Worm (Caenorhabditis elegans): ENCODE results near the gene M03A8.3.

M03A8.3 gene

DNA sequence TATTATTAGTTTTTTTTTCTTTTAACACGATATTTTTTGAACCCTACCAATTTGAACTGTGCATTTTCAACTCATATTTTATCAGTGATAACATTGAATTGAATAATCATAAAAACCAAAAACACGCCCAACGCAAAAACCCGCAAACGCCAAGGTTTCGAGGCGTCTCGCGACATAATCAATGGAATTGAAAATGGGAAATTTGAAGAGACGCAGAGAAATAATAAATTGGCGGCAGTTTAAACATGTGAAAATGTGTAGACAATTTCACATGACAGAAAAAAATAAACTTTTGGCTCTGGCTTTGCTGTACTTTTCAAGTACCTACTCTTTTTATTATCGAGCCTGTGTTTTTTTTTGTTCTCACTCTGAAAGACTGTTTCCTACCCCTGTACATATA lies 5.0 kb downstream of the M03A8.3 start (continued):
- TF ChIP-seq rcor-1 (GFP tag; IDR thresholded peaks at IDR 0.05) (no peak), T07F8.4 (tag; optimal IDR thresholded peaks at IDR 0.05) (no peak), nhr-27 (tag; optimal IDR thresholded peaks at IDR 0.05) (no peak), nfya-1 (tag; optimal IDR thresholded peaks at IDR 0.05; ENCODE audit: borderline replicate concordance, insufficient read depth) (no peak), Y79H2A.3 (GFP tag; conservative IDR thresholded peaks at IDR 0.05) (no peak), hrde-1 (tag; optimal IDR thresholded peaks at IDR 0.05; ENCODE audit: borderline replicate concordance) (no peak), Y67H2A.10 (GFP tag; conservative IDR thresholded peaks at IDR 0.05) (0 out of 2 replicates have a peak, but pooled peaks have one; percentile 7), snpc-4 (GFP tag; optimal IDR thresholded peaks at IDR 0.05) (no peak), snpc-4 (tag; optimal IDR thresholded peaks at IDR 0.05) (peak in 1 of 4 experiments; percentile 5), madf-8 (GFP tag; conservative IDR thresholded peaks at IDR 0.05) (no peak), dpff-1 (tag; optimal IDR thresholded peaks at IDR 0.05) (no peak), let-526 (GFP tag; IDR thresholded peaks at IDR 0.05) (no peak), F39B2.1 (GFP tag; IDR thresholded peaks at IDR 0.05) (no peak), ceh-58 (GFP tag; IDR thresholded peaks at IDR 0.05) (no peak), madf-10 (tag; optimal IDR thresholded peaks at IDR 0.05) (no peak), mxl-1 (tag; optimal IDR thresholded peaks at IDR 0.05) (no peak), chd-7 (tag; optimal IDR thresholded peaks at IDR 0.05) (no peak), hmg-1.2 (GFP tag; IDR thresholded peaks at IDR 0.05) (peak; percentile 61; the same call in 1 of the 2 replicates), ceh-91 (GFP tag; IDR thresholded peaks at IDR 0.05) (no peak), zim-3 (tag; optimal IDR thresholded peaks at IDR 0.05) (no peak), repo-1 (tag; optimal IDR thresholded peaks at IDR 0.05) (no peak), tlf-1 (GFP tag; optimal IDR thresholded peaks at IDR 0.05) (no peak), him-1 (tag; optimal IDR thresholded peaks at IDR 0.05) (no peak), sea-2 (GFP tag; IDR thresholded peaks at IDR 0.05) (no peak), nhr-80 (tag; optimal IDR thresholded peaks at IDR 0.05) (peak; percentile 86), lin-40 (tag; optimal IDR thresholded peaks at IDR 0.05) (peak; percentile 46), tbp1 (GFP tag; optimal IDR thresholded peaks at IDR 0.05) (peak; percentile 27), ets-4 (GFP tag; optimal IDR thresholded peaks at IDR 0.05) (no peak), hsf-1 (GFP tag; IDR thresholded peaks at IDR 0.05) (no peak), egl-44 (GFP tag; IDR thresholded peaks at IDR 0.05) (no peak), attf-3 (GFP tag; conservative IDR thresholded peaks at IDR 0.05) (no peak), lsy-27 (tag; optimal IDR thresholded peaks at IDR 0.05; ENCODE audit: borderline replicate concordance, insufficient read depth) (no peak), ZK185.1 (tag; optimal IDR thresholded peaks at IDR 0.05; ENCODE audit: poor library complexity, severe bottlenecking) (no peak), sdz-38 (tag; optimal IDR thresholded peaks at IDR 0.05) (no peak), let-607 (tag; optimal IDR thresholded peaks at IDR 0.05) (no peak), F52B5.7 (tag; optimal IDR thresholded peaks at IDR 0.05) (no peak), efl-1 (GFP tag; optimal IDR thresholded peaks at IDR 0.05) (no peak), Y56A3A.18 (GFP tag; IDR thresholded peaks at IDR 0.05) (no peak), xnd-1 (tag; optimal IDR thresholded peaks at IDR 0.05) (no peak)

DNA sequence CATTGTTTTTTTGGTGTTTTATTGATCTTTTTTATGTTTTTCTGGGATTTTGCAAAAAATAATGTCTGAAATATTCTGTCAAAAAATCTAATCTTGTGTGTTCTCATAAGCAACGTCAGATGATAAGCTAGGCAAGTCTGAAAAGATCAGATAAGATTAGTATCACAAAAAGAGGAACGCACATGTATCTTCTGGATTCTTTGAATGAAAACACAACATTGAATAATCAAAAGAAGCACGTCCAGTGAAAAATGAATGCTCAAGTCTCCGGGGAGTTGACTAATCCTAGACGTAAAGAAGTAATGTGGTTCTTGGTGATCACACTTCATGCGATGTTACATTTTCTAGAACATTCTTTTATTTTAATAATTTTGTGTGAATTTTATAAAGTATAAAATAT lies 5.6 kb downstream of the M03A8.3 start:
- TF ChIP-seq F37B4.10 (GFP tag; IDR thresholded peaks at IDR 0.05) (no peak), rpc-1 (optimal IDR thresholded peaks at IDR 0.05) (no peak), rpc-1 (tag; optimal IDR thresholded peaks at IDR 0.05) (no peak)
